Fruit fly (Drosophila melanogaster) whole organism, embryonic: Measurements from ENCODE around the gene Argk1.
A peak's percentile ranks its signal among the peaks of the same experiment; 100 is the strongest.

Experiments used
- Atf-2 ChIP-seq: fragments of 200-800 bp; sonication (Bioruptor generic); optimal IDR thresholded peaks from 2 replicates; lab custom pipeline; 2016; ENCODE audit warnings: missing biosample characterization, missing genetic modification characterization
- CG1024 ChIP-seq: fragments of 200-800 bp; sonication (Bioruptor generic); IDR thresholded peaks from 2 replicates; pipeline ENCODE4 v1.3.6; 2022; ENCODE audit warnings: missing biosample characterization, missing genetic modification characterization
- CG11085 ChIP-seq: fragments of 200-800 bp; sonication (Bioruptor generic); IDR thresholded peaks from 2 replicates; pipeline ENCODE4 v1.3.6; 2022; ENCODE audit warnings: missing biosample characterization, missing genetic modification characterization
- CG11398 ChIP-seq: fragments of 200-800 bp; sonication (Bioruptor generic); optimal IDR thresholded peaks from 2 replicates; lab custom pipeline; 2016; ENCODE audit warnings: missing biosample characterization, missing genetic modification characterization
- CG12071 ChIP-seq: fragments of 200-800 bp; sonication (Bioruptor generic); optimal IDR thresholded peaks from 3 replicates; lab custom pipeline; 2018; ENCODE audit warnings: missing biosample characterization, mild to moderate bottlenecking, missing genetic modification characterization
- CG1233 ChIP-seq: fragments of 200-800 bp; sonication (Bioruptor generic); optimal IDR thresholded peaks from 4 replicates; lab custom pipeline; 2018; ENCODE audit warnings: missing biosample characterization, mild to moderate bottlenecking, missing genetic modification characterization
- CG13296 ChIP-seq: fragments of 200-800 bp; sonication (Bioruptor generic); optimal IDR thresholded peaks from 3 replicates; lab custom pipeline; 2018; ENCODE audit warnings: missing biosample characterization, mild to moderate bottlenecking, missing genetic modification characterization
- CG15011 ChIP-seq: fragments of 200-800 bp; sonication (Bioruptor generic); optimal IDR thresholded peaks from 3 replicates; lab custom pipeline; 2018; ENCODE audit warnings: missing biosample characterization, mild to moderate bottlenecking, missing genetic modification characterization
- CG1647 ChIP-seq: fragments of 200-800 bp; sonication (Bioruptor generic); optimal IDR thresholded peaks from 3 replicates; lab custom pipeline; 2016; ENCODE audit warnings: missing biosample characterization, missing genetic modification characterization
- CG17568 ChIP-seq: fragments of 200-800 bp; sonication (Bioruptor generic); optimal IDR thresholded peaks from 2 replicates; lab custom pipeline; 2018; ENCODE audit warnings: missing biosample characterization, mild to moderate bottlenecking, missing genetic modification characterization, moderate library complexity
- CG17802 ChIP-seq: fragments of 200-800 bp; sonication (Bioruptor generic); optimal IDR thresholded peaks from 2 replicates; lab custom pipeline; 2018; ENCODE audit warnings: missing biosample characterization, mild to moderate bottlenecking, missing genetic modification characterization, moderate library complexity
- CG17912 ChIP-seq: fragments of 200-800 bp; sonication (Bioruptor generic); optimal IDR thresholded peaks from 2 replicates; lab custom pipeline; 2018; ENCODE audit warnings: missing biosample characterization, mild to moderate bottlenecking, missing genetic modification characterization
- CG18011 ChIP-seq: fragments of 200-800 bp; sonication (Bioruptor generic); optimal IDR thresholded peaks from 2 replicates; lab custom pipeline; 2017; ENCODE audit warnings: missing biosample characterization, missing genetic modification characterization, mild to moderate bottlenecking, moderate library complexity, missing genotype
- CG3838 ChIP-seq: fragments of 200-800 bp; sonication (Bioruptor generic); optimal IDR thresholded peaks from 3 replicates; lab custom pipeline; 2016; ENCODE audit warnings: missing biosample characterization, missing genetic modification characterization
- CG5953 ChIP-seq: fragments of 200-800 bp; sonication (Bioruptor generic); IDR thresholded peaks from 2 replicates; pipeline ENCODE4 v1.3.6; 2022; ENCODE audit warnings: missing biosample characterization, missing genetic modification characterization
- CG7372 ChIP-seq: fragments of 200-800 bp; sonication (Bioruptor generic); IDR thresholded peaks from 2 replicates; pipeline ENCODE4 v1.3.6; 2022; ENCODE audit warnings: missing biosample characterization, missing genetic modification characterization
- CG7928 ChIP-seq: fragments of 200-800 bp; sonication (Bioruptor generic); optimal IDR thresholded peaks from 2 replicates; lab custom pipeline; 2017; ENCODE audit warnings: missing biosample characterization, mild to moderate bottlenecking, missing genetic modification characterization
- CG9609 ChIP-seq: fragments of 200-800 bp; sonication (Bioruptor generic); optimal IDR thresholded peaks from 3 replicates; lab custom pipeline; 2016; ENCODE audit warnings: missing biosample characterization, missing genetic modification characterization
- CG9932 ChIP-seq: fragments of 200-800 bp; sonication (Bioruptor generic); IDR thresholded peaks from 2 replicates; pipeline ENCODE4 v1.3.6; 2022; ENCODE audit warnings: missing biosample characterization, missing genetic modification characterization
- CoRest ChIP-seq: fragments of 200-800 bp; sonication (Bioruptor generic); optimal IDR thresholded peaks from 3 replicates; lab custom pipeline; 2018; ENCODE audit warnings: missing biosample characterization, mild to moderate bottlenecking, missing genetic modification characterization, moderate library complexity
- Fer2 ChIP-seq: fragments of 200-800 bp; sonication (Bioruptor generic); optimal IDR thresholded peaks from 2 replicates; lab custom pipeline; 2018; ENCODE audit warnings: missing biosample characterization, mild to moderate bottlenecking, missing genetic modification characterization, moderate library complexity
- Gsc ChIP-seq: fragments of 200-800 bp; sonication (Bioruptor generic); IDR thresholded peaks from 2 replicates; pipeline ENCODE4 v1.3.6; 2022; ENCODE audit warnings: missing biosample characterization, missing genetic modification characterization
- Hr3 ChIP-seq: fragments of 200-800 bp; sonication (Bioruptor generic); optimal IDR thresholded peaks from 3 replicates; lab custom pipeline; 2016; ENCODE audit warnings: missing biosample characterization, missing genetic modification characterization
- Kr ChIP-seq: fragments of 200-800 bp; sonication (Bioruptor generic); optimal IDR thresholded peaks from 2 replicates; lab custom pipeline; 2017; ENCODE audit warnings: missing biosample characterization, mild to moderate bottlenecking, missing genetic modification characterization
- Ptx1 ChIP-seq: fragments of 200-800 bp; sonication (Bioruptor generic); IDR thresholded peaks from 2 replicates; pipeline ENCODE4 v1.3.6; 2022; ENCODE audit warnings: missing biosample characterization, missing genetic modification characterization
- Six4 ChIP-seq: fragments of 200-800 bp; sonication (Bioruptor generic); optimal IDR thresholded peaks from 2 replicates; lab custom pipeline; 2016; ENCODE audit warnings: missing biosample characterization, missing genetic modification characterization
- Sox102F ChIP-seq: fragments of 200-800 bp; sonication (Bioruptor generic); optimal IDR thresholded peaks from 2 replicates; lab custom pipeline; 2018; ENCODE audit warnings: missing biosample characterization, mild to moderate bottlenecking, missing genetic modification characterization, moderate library complexity
- Usf ChIP-seq: fragments of 200-800 bp; sonication (Bioruptor generic); optimal IDR thresholded peaks from 2 replicates; lab custom pipeline; 2017; ENCODE audit warnings: missing genotype, missing biosample characterization, missing genetic modification characterization
- bab2 ChIP-seq: fragments of 200-800 bp; sonication (Bioruptor generic); optimal IDR thresholded peaks from 2 replicates; lab custom pipeline; 2016; ENCODE audit warnings: missing biosample characterization, missing genetic modification characterization
- bcd ChIP-seq: fragments of 200-800 bp; sonication (Bioruptor generic); optimal IDR thresholded peaks from 2 replicates; lab custom pipeline; 2017; ENCODE audit warnings: missing biosample characterization, mild to moderate bottlenecking, missing genetic modification characterization
- croc ChIP-seq: fragments of 200-800 bp; sonication (Bioruptor generic); conservative IDR thresholded peaks from 3 replicates; pipeline ENCODE4 v1.3.6; 2022; ENCODE audit warnings: missing biosample characterization, missing genetic modification characterization
- dmrt11E ChIP-seq: fragments of 200-800 bp; sonication (Bioruptor generic); optimal IDR thresholded peaks from 3 replicates; lab custom pipeline; 2018; ENCODE audit warnings: missing biosample characterization, mild to moderate bottlenecking, missing genetic modification characterization, moderate library complexity
- fd96Cb ChIP-seq: fragments of 200-800 bp; sonication (Bioruptor generic); optimal IDR thresholded peaks from 2 replicates; lab custom pipeline; 2018; ENCODE audit warnings: missing biosample characterization, mild to moderate bottlenecking, missing genetic modification characterization, moderate library complexity
- gcm ChIP-seq: fragments of 200-800 bp; sonication (Bioruptor generic); optimal IDR thresholded peaks from 2 replicates; lab custom pipeline; 2019; ENCODE audit warnings: missing biosample characterization, mild to moderate bottlenecking, missing genetic modification characterization, moderate library complexity
- gt ChIP-seq: fragments of 200-800 bp; sonication (Bioruptor generic); IDR thresholded peaks from 2 replicates; pipeline ENCODE4 v1.3.6; 2022; ENCODE audit warnings: missing biosample characterization, missing genetic modification characterization
- hb ChIP-seq: fragments of 200-800 bp; sonication (Bioruptor generic); IDR thresholded peaks from 3 replicates; pipeline ENCODE4 v1.3.6; 2022; ENCODE audit warnings: missing biosample characterization, missing genetic modification characterization; ENCODE audit not compliant: partially characterized antibody
- jigr1 ChIP-seq: fragments of 200-800 bp; sonication (Bioruptor generic); IDR thresholded peaks from 3 replicates; pipeline ENCODE4 v1.3.6; 2022; ENCODE audit warnings: missing biosample characterization, missing genetic modification characterization
- lov ChIP-seq, 2 experiments: fragments of 200-800 bp in 1 of 2; fragments of >200 bp in 1 of 2; sonication (Bioruptor generic) in 1 of 2; IDR thresholded peaks in 1 of 2; optimal IDR thresholded peaks in 1 of 2; 2 replicates in 1 of 2; 3 replicates in 1 of 2; pipeline versions ENCODE4 v1.3.6 to Lab custom; 2017 to 2022; ENCODE audit warnings: missing biosample characterization in 1 of 2, missing genetic modification characterization in 1 of 2
- mld ChIP-seq: fragments of 200-800 bp; sonication (Bioruptor generic); IDR thresholded peaks from 3 replicates; pipeline ENCODE4 v1.3.6; 2022; ENCODE audit warnings: missing biosample characterization, missing genetic modification characterization; ENCODE audit not compliant: partially characterized antibody
- nerfin-2 ChIP-seq: fragments of 200-800 bp; sonication (Bioruptor generic); IDR thresholded peaks from 2 replicates; pipeline ENCODE4 v1.3.6; 2022; ENCODE audit warnings: missing biosample characterization, missing genetic modification characterization; ENCODE audit not compliant: partially characterized antibody
- pan ChIP-seq, 4 experiments: fragments of >200 bp in 3 of 4; fragments of 200-800 bp in 1 of 4; sonication (Bioruptor generic) in 1 of 4; optimal IDR thresholded peaks in 3 of 4; IDR thresholded peaks in 1 of 4; 2 replicates each; pipeline versions ENCODE4 v1.3.6 to Lab custom; 2017 to 2022; ENCODE audit warnings: missing biosample characterization in 2 of 4, missing genetic modification characterization in 2 of 4, mixed read lengths in 1 of 4
- pita ChIP-seq: fragments of 200-800 bp; sonication (Bioruptor generic); optimal IDR thresholded peaks from 2 replicates; lab custom pipeline; 2017; ENCODE audit warnings: missing biosample characterization, mild to moderate bottlenecking, missing genetic modification characterization
- run ChIP-seq: fragments of 200-800 bp; sonication (Bioruptor generic); optimal IDR thresholded peaks from 3 replicates; lab custom pipeline; 2018; ENCODE audit warnings: missing biosample characterization, mild to moderate bottlenecking, missing genetic modification characterization
- slbo ChIP-seq: fragments of 200-800 bp; sonication (Bioruptor generic); IDR thresholded peaks from 2 replicates; pipeline ENCODE4 v1.3.6; 2022; ENCODE audit warnings: missing biosample characterization, missing genetic modification characterization
- sug ChIP-seq: fragments of 200-800 bp; optimal IDR thresholded peaks from 2 replicates; lab custom pipeline; 2019; ENCODE audit warnings: missing biosample characterization, mild to moderate bottlenecking, missing genetic modification characterization, moderate library complexity
- tin ChIP-seq: fragments of 200-800 bp; sonication (Bioruptor generic); optimal IDR thresholded peaks from 3 replicates; lab custom pipeline; 2016; ENCODE audit warnings: missing biosample characterization, missing genetic modification characterization
- toy ChIP-seq: fragments of 200-800 bp; sonication (Bioruptor generic); IDR thresholded peaks from 2 replicates; pipeline ENCODE4 v1.3.6; 2022; ENCODE audit warnings: missing biosample characterization, missing genetic modification characterization
- trh ChIP-seq: fragments of 200-800 bp; sonication (Bioruptor generic); optimal IDR thresholded peaks from 2 replicates; lab custom pipeline; 2016; ENCODE audit warnings: missing biosample characterization, missing genetic modification characterization

Argk1 gene

DNA sequence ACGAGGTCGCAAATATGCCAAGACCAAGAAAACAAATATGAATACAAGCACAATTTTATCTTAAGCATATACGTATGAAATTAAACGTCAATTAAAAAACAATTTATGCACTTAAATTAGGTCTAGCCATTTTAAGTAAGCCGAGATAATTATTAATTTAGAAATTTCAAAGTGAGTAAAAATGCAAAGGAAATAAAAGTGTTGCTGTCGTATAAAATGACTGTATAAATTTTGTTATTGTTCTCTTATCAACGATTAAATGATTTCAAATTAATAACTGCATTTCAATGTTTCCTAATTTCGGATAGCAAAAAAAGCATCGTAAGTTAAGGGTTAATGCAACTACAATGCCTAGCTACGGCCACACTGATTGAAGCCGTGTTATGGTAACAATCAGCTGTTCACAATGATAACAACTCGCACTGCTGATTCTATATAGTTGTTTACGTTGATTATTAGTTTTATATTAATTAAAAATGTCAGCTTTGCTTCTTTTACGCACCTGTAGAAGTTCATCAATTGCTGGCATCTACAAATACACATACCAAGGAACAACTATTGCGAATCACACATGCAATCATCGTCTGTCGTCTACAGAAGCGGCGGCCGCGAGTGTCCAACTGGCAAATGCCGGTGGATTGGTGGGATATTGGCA is 7.0 kb upstream of the Argk1 start, which contains the start of the genes CG4911 and CG4942 (continued):
- TF ChIP-seq bab2 (GFP tag; lab: Kevin White, UChicago) = no peak
- TF ChIP-seq CG9609 (GFP tag; lab: Kevin White, UChicago) = peak; percentile 61
- peak; percentile 35 for TF ChIP-seq Six4
- 0 out of 2 replicates have a peak, but pooled peaks have one; percentile 22 for TF ChIP-seq CG1024 (GFP tag; lab: Robert Waterston, UW)
- peak; percentile 28; the same call in 1 of the 3 replicates for TF ChIP-seq jigr1 (GFP tag; lab: Robert Waterston, UW)
- TF ChIP-seq CG9932 = peak; percentile 87
- no peak for TF ChIP-seq CG17912 (GFP tag; lab: Kevin White, UChicago)
- peak; percentile 26 for TF ChIP-seq CG1647 (GFP tag; lab: Kevin White, UChicago)
- no peak for TF ChIP-seq CG7928 (GFP tag; lab: Kevin White, UChicago)
- TF ChIP-seq slbo (GFP tag; lab: Robert Waterston, UW) = peak; percentile 86
- peak; percentile 75 for TF ChIP-seq Sox102F
- TF ChIP-seq CG7372 (GFP tag; lab: Robert Waterston, UW) = peak; percentile 68
- TF ChIP-seq gcm (GFP tag; lab: Kevin White, UChicago) = no peak
- peak; percentile 57 for TF ChIP-seq Usf (GFP tag; lab: Kevin White, UChicago)
- no peak for TF ChIP-seq run (tag; lab: Kevin White, UChicago)
- peak; percentile 23 for TF ChIP-seq CG17802 (tag; lab: Kevin White, UChicago)
- TF ChIP-seq CG18011 (GFP tag; lab: Kevin White, UChicago) = peak; percentile 33
- TF ChIP-seq mld (GFP tag; lab: Robert Waterston, UW) = no peak
- TF ChIP-seq gt (GFP tag; lab: Robert Waterston, UW) = no peak
- TF ChIP-seq Fer2 = peak; percentile 14
- peak; percentile 74 for TF ChIP-seq dmrt11E (tag; lab: Kevin White, UChicago)
- TF ChIP-seq CG15011 = no peak
- peak; percentile 89 for TF ChIP-seq CoRest (tag; lab: Kevin White, UChicago)
- no peak for TF ChIP-seq pan (optimal IDR thresholded peaks at IDR 0.05; lab: Kevin White, UChicago)
- TF ChIP-seq pan (GFP tag; optimal IDR thresholded peaks at IDR 0.05 in 1 of 2, IDR thresholded peaks at IDR 0.05 in 1 of 2) = peak in 1 of 2 experiments; percentile 72
- peak; percentile 54; the same call in 1 of the 2 replicates for TF ChIP-seq CG11085 (GFP tag; lab: Robert Waterston, UW)
- peak; percentile 82 for TF ChIP-seq Ptx1 (GFP tag; lab: Robert Waterston, UW)
- TF ChIP-seq pita = no peak
- TF ChIP-seq CG5953 (GFP tag; lab: Robert Waterston, UW) = no peak
- no peak for TF ChIP-seq CG1233 (GFP tag; lab: Kevin White, UChicago)
- peak; percentile 67 for TF ChIP-seq fd96Cb
- peak; percentile 71 for TF ChIP-seq tin (GFP tag; lab: Kevin White, UChicago)
- TF ChIP-seq bcd (GFP tag; lab: Kevin White, UChicago) = peak; percentile 71
- peak; percentile 66 for TF ChIP-seq Atf-2 (GFP tag; lab: Kevin White, UChicago)
- TF ChIP-seq Gsc (GFP tag; lab: Robert Waterston, UW) = no peak
- TF ChIP-seq sug = peak; percentile 81
- peak; percentile 75 for TF ChIP-seq Hr3 (GFP tag; lab: Kevin White, UChicago)
- TF ChIP-seq lov (optimal IDR thresholded peaks at IDR 0.05; lab: Kevin White, UChicago) = no peak
- TF ChIP-seq lov (GFP tag; IDR thresholded peaks at IDR 0.05; lab: Robert Waterston, UW) = no peak
- no peak for TF ChIP-seq nerfin-2 (GFP tag; lab: Robert Waterston, UW)
- no peak for TF ChIP-seq toy
- no peak for TF ChIP-seq CG3838 (GFP tag; lab: Kevin White, UChicago)
- no peak for TF ChIP-seq hb (GFP tag; lab: Robert Waterston, UW)
- no peak for TF ChIP-seq CG12071 (GFP tag; lab: Kevin White, UChicago)
- no peak for TF ChIP-seq Kr (GFP tag; lab: Kevin White, UChicago)
- TF ChIP-seq CG11398 (GFP tag; lab: Kevin White, UChicago) = peak; percentile 16
- no peak for TF ChIP-seq CG17568 (GFP tag; lab: Kevin White, UChicago)
- no peak; the same call in 1 of the 3 replicates for TF ChIP-seq croc (GFP tag; lab: Robert Waterston, UW)
- no peak for TF ChIP-seq trh (GFP tag; lab: Kevin White, UChicago)
- TF ChIP-seq CG13296 (GFP tag; lab: Kevin White, UChicago) = peak; percentile 46
